Fruit fly (Drosophila melanogaster) Kc167 (cell line): ENCODE measurements around the gene CG10589.

ENCODE experiments used
- Myc ChIP-seq: fragments of >200 bp; optimal IDR thresholded peaks from 2 replicates; lab custom pipeline; 2017; ENCODE audit warnings: missing external identifiers
- Sin3A ChIP-seq: fragments of >200 bp; optimal IDR thresholded peaks from 2 replicates; lab custom pipeline; 2018; ENCODE audit warnings: missing external identifiers
- h ChIP-seq: fragments of >200 bp; optimal IDR thresholded peaks from 3 replicates; lab custom pipeline; 2018; ENCODE audit warnings: missing external identifiers
- insv ChIP-seq: fragments of >200 bp; optimal IDR thresholded peaks from 3 replicates; lab custom pipeline; 2018; ENCODE audit warnings: missing external identifiers
- psq ChIP-seq: fragments of >200 bp; optimal IDR thresholded peaks from 2 replicates; lab custom pipeline; 2017; ENCODE audit warnings: missing external identifiers
- ttk ChIP-seq: sonication (Bioruptor generic); optimal IDR thresholded peaks from 2 replicates; lab custom pipeline; 2017; ENCODE audit warnings: missing external identifiers

The CG10589 gene

DNA sequence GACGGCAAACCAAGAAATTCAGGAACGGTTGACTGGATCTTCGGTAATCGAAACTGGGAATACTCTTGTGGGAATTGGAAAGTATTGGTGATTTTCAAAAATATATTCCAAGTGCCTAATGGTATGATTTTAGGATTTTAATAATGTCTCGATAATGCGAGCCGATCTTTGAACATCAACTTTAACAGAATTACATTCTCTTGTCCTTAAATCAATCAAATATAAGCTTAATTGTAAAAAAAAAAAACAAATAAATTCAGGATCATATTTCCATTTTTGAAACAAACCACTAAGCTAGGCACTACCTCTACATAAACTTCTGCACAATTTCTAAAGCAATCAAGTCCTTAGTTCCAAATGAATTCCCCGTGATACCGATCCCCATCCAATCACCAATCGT is 20.8 kb downstream of the CG10589 start:
- TF ChIP-seq h (lab: Kevin White, UChicago) (no peak), insv (lab: Kevin White, UChicago) (no peak), Myc (lab: Kevin White, UChicago) (no peak), psq (lab: Kevin White, UChicago) (no peak), Sin3A (lab: Kevin White, UChicago) (no peak), ttk (lab: Kevin White, UChicago) (no peak)

- no peak for TF ChIP-seq Myc (lab: Kevin White, UChicago)
- no peak for TF ChIP-seq ttk (lab: Kevin White, UChicago)
- no peak for TF ChIP-seq Sin3A (lab: Kevin White, UChicago)
- no peak for TF ChIP-seq h (lab: Kevin White, UChicago)
- TF ChIP-seq insv (lab: Kevin White, UChicago): no peak
- no peak for TF ChIP-seq psq (lab: Kevin White, UChicago)
Observed at dm6 chr3L:20949371-20950135, 21.9 kb downstream of the CG10589 start, which contains the start of gene fng. Gene fng (minus strand): TSS chr3L:20949512.

DNA sequence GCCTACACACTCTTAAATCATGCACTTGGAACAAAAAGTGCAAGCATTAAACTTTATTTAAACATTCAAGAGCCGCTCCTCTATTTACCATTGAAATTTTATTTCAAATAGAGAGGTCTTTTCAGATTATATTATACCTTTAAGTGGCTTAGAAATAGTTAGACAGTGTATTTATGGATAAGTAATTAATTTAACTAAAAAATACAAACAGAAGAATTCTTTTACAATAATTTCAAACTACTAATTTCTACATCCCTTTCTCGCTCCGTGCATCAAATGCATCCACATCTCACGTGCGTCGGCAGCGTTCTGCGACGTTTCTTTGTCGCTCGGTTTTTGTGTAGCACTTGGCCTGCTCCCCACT is 22.5 kb downstream of the CG10589 start:
- TF ChIP-seq insv (lab: Kevin White, UChicago) (no peak), Sin3A (lab: Kevin White, UChicago) (no peak), h (lab: Kevin White, UChicago) (no peak), psq (lab: Kevin White, UChicago) (no peak), Myc (lab: Kevin White, UChicago) (no peak), ttk (lab: Kevin White, UChicago) (no peak)

- TF ChIP-seq insv (lab: Kevin White, UChicago): no peak
- no peak for TF ChIP-seq psq (lab: Kevin White, UChicago)
- TF ChIP-seq h (lab: Kevin White, UChicago): no peak
Observed at dm6 chr3L:20950520-20951135, 23.0 kb downstream of the CG10589 start.

- no peak for TF ChIP-seq Myc (lab: Kevin White, UChicago)
- TF ChIP-seq psq (lab: Kevin White, UChicago): no peak
- TF ChIP-seq Sin3A (lab: Kevin White, UChicago): no peak
- TF ChIP-seq h (lab: Kevin White, UChicago): no peak
- no peak for TF ChIP-seq ttk (lab: Kevin White, UChicago)
- no peak for TF ChIP-seq insv (lab: Kevin White, UChicago)
Observed at dm6 chr3L:20951477-20952120, 24.0 kb downstream of the CG10589 start.

- TF ChIP-seq psq (lab: Kevin White, UChicago) (no peak), ttk (lab: Kevin White, UChicago) (no peak), Sin3A (lab: Kevin White, UChicago) (no peak), h (lab: Kevin White, UChicago) (no peak), Myc (lab: Kevin White, UChicago) (no peak), insv (lab: Kevin White, UChicago) (no peak)
Observed at dm6 chr3L:20952121-20952487, 24.5 kb downstream of the CG10589 start.

dm6 chr3L:20952622-20953618 is 25.3 kb downstream of the CG10589 start:
- TF ChIP-seq Sin3A (lab: Kevin White, UChicago): no peak
- no peak for TF ChIP-seq h (lab: Kevin White, UChicago)
- TF ChIP-seq psq (lab: Kevin White, UChicago): no peak
- TF ChIP-seq Myc (lab: Kevin White, UChicago): no peak
- no peak for TF ChIP-seq ttk (lab: Kevin White, UChicago)
- TF ChIP-seq insv (lab: Kevin White, UChicago): no peak

DNA sequence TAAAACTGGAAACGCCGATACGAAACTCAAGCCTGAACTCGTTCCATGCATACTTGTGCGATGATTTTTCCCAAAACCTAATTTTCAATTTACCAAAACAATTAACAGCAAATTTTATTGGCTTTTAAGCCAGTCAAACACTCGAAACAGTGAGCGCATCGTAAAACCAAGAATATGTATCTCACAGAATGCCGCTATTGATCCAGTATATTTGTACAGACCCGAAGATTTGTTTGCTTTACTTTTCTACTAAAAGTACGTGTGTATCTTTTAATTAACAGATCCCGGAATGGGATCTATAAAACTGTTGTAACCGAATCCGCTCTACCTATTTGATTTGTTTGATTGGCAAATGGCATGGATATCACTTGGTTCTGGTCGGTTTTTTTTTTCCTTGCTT is 26.5 kb downstream of the CG10589 start:
- TF ChIP-seq Sin3A (lab: Kevin White, UChicago) (no peak), psq (lab: Kevin White, UChicago) (no peak), Myc (lab: Kevin White, UChicago) (no peak), ttk (lab: Kevin White, UChicago) (no peak), h (lab: Kevin White, UChicago) (no peak), insv (lab: Kevin White, UChicago) (no peak)

dm6 chr3L:20956650-20957049 is 29.0 kb downstream of the CG10589 start, which contains the start of the genes Sems and CG10588:
Gene Sems (minus strand): TSS chr3L:20956750.
Gene CG10588 (plus strand): TSS chr3L:20956934.
- TF ChIP-seq Myc (lab: Kevin White, UChicago) (no peak), h (lab: Kevin White, UChicago) (no peak)

dm6 chr3L:20961286-20961685 is 33.7 kb downstream of the CG10589 start, which contains the start of gene CG11037:
Gene CG11037 (minus strand): TSS chr3L:20961386.
- no peak for TF ChIP-seq h (lab: Kevin White, UChicago)
- TF ChIP-seq ttk (lab: Kevin White, UChicago): no peak
- TF ChIP-seq Myc (lab: Kevin White, UChicago): no peak
- TF ChIP-seq psq (lab: Kevin White, UChicago): no peak
- TF ChIP-seq Sin3A (lab: Kevin White, UChicago): no peak
- no peak for TF ChIP-seq insv (lab: Kevin White, UChicago)
